Fruit fly (Drosophila melanogaster): Measurements from ENCODE around the gene CG33342.
A peak's percentile ranks its signal among the peaks of the same experiment; 100 is the strongest.

Gene CG33342

DNA sequence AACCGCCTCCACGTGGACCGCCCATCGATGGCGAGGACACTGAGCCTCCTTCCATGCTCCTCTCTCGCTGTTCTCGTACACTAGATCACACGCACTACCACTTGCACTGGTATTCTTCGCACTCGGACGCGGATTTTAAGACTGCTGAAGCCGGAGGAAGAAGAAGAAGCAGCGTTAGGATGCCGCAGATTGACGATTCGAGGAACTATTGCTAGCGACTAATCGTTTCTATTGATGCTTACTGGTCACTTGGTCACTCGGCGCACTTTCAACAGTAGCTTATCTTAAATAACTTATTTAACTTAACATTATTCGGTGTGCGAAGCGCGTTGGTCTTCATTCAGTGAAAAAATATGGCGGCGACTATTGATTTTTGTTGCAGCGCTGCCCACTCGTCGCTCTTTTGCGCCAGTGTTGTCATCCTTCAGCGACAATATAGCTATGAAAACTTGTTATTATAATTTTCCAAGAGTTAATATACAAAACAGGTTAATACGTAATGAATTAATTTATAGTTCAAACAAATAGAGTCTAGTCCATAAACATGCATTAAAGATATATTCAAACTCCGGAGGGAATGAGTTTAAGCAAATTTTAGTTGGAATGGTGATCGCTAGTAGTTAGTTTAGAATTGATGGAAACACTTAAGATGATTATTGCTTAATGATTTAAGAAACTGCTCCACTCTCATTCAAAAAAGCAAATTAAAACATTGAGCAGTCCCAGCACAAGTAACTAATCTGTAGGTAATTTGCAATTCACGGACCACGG, 28.1 kb upstream of the CG33342 start, which contains the start of the genes CG5746 and CG6454 (continued):
- no peak for TF ChIP-seq fd64A (GFP tag; optimal IDR thresholded peaks at IDR 0.05)
- no peak for TF ChIP-seq z (GFP tag; IDR thresholded peaks at IDR 0.05)
- TF ChIP-seq Antp (GFP tag; optimal IDR thresholded peaks at IDR 0.05) = peak; percentile 11
- TF ChIP-seq CG6765 (GFP tag; optimal IDR thresholded peaks at IDR 0.05) = peak; percentile 30
- 0 out of 2 replicates have a peak, but pooled peaks have one; percentile 19 for TF ChIP-seq E2f1 (GFP tag; IDR thresholded peaks at IDR 0.05)
- TF ChIP-seq CG6813 (GFP tag; optimal IDR thresholded peaks at IDR 0.05) = no peak
- TF ChIP-seq CG17912 (GFP tag; optimal IDR thresholded peaks at IDR 0.05) = no peak
- TF ChIP-seq chif (GFP tag; optimal IDR thresholded peaks at IDR 0.05) = peak in 1 of 2 experiments; percentile 47
- TF ChIP-seq Doc2 (GFP tag; IDR thresholded peaks at IDR 0.05) = no peak
- no peak for TF ChIP-seq CG16779 (GFP tag; IDR thresholded peaks at IDR 0.05)
- peak; percentile 54 for TF ChIP-seq CG17328 (GFP tag; IDR thresholded peaks at IDR 0.05)
- TF ChIP-seq ro (GFP tag; IDR thresholded peaks at IDR 0.05) = no peak
- TF ChIP-seq CG17568 (GFP tag; optimal IDR thresholded peaks at IDR 0.05) = no peak
- TF ChIP-seq dimm (GFP tag; IDR thresholded peaks at IDR 0.05) = no peak
- TF ChIP-seq CG12659 (GFP tag; optimal IDR thresholded peaks at IDR 0.05) = peak; percentile 83
- no peak for TF ChIP-seq gcm2 (GFP tag; optimal IDR thresholded peaks at IDR 0.05)
- TF ChIP-seq Ets65A (GFP tag) = peak; percentile 69
- peak; percentile 14 for TF ChIP-seq Dp (GFP tag; optimal IDR thresholded peaks at IDR 0.05)
- TF ChIP-seq CG17829 (tag; optimal IDR thresholded peaks at IDR 0.05) = peak; percentile 72
- TF ChIP-seq sisA (GFP tag; IDR thresholded peaks at IDR 0.05) = peak; percentile 26; the same call in 1 of the 2 replicates
- TF ChIP-seq ind (GFP tag; optimal IDR thresholded peaks at IDR 0.05) = no peak
- peak; percentile 28 for TF ChIP-seq Side (GFP tag; optimal IDR thresholded peaks at IDR 0.05)
- no peak for TF ChIP-seq gem (tag; optimal IDR thresholded peaks at IDR 0.05)
- TF ChIP-seq dpn (GFP tag; optimal IDR thresholded peaks at IDR 0.05) = peak; percentile 31 to 65
- TF ChIP-seq ken (GFP tag; IDR thresholded peaks at IDR 0.05) = no peak
- TF ChIP-seq MTF-1 (GFP tag; optimal IDR thresholded peaks at IDR 0.05; ENCODE audit: borderline replicate concordance) = no peak
- no peak for TF ChIP-seq Fer3 (tag; optimal IDR thresholded peaks at IDR 0.05)
- TF ChIP-seq D (optimal IDR thresholded peaks at IDR 0.05) = no peak
- TF ChIP-seq D (GFP tag; optimal IDR thresholded peaks at IDR 0.05) = no peak
- TF ChIP-seq CG9215 (GFP tag; IDR thresholded peaks at IDR 0.05) = peak; percentile 54
- peak; percentile 71 for TF ChIP-seq Dip3 (GFP tag; optimal IDR thresholded peaks at IDR 0.05)
- no peak for TF ChIP-seq BtbVII (GFP tag; optimal IDR thresholded peaks at IDR 0.05)
- TF ChIP-seq NC2α (GFP tag; optimal IDR thresholded peaks at IDR 0.05) = peak; percentile 29
- TF ChIP-seq mld (GFP tag; IDR thresholded peaks at IDR 0.05; ENCODE audit: partially characterized antibody) = no peak
- TF ChIP-seq row (GFP tag; IDR thresholded peaks at IDR 0.05) = peak; percentile 76
- TF ChIP-seq sr (GFP tag; IDR thresholded peaks at IDR 0.05) = no peak
- peak; percentile 19 for TF ChIP-seq cato (GFP tag; optimal IDR thresholded peaks at IDR 0.05; ENCODE audit: borderline replicate concordance)
- TF ChIP-seq Ssrp (tag; optimal IDR thresholded peaks at IDR 0.05) = peak; percentile 58
- TF ChIP-seq CG30403 (GFP tag; optimal IDR thresholded peaks at IDR 0.05) = peak; percentile 78
- TF ChIP-seq pnt (GFP tag; optimal IDR thresholded peaks at IDR 0.05) = peak; percentile 14
- peak; percentile 72 for TF ChIP-seq CG10267 (tag; optimal IDR thresholded peaks at IDR 0.05)
- peak; percentile 35 for TF ChIP-seq CG12744 (GFP tag; optimal IDR thresholded peaks at IDR 0.05)
- no peak for TF ChIP-seq CG12219 (GFP tag; optimal IDR thresholded peaks at IDR 0.05)
- TF ChIP-seq HLHmδ (GFP tag; optimal IDR thresholded peaks at IDR 0.05) = no peak
- TF ChIP-seq phol (tag; optimal IDR thresholded peaks at IDR 0.05) = peak; percentile 99
- peak; percentile 33; the same call in 1 of the 2 replicates for TF ChIP-seq CG32767 (GFP tag; IDR thresholded peaks at IDR 0.05)
- peak; percentile 53 for TF ChIP-seq CG13624 (GFP tag; optimal IDR thresholded peaks at IDR 0.05)
- peak; percentile 25 for TF ChIP-seq fd96Cb (tag; optimal IDR thresholded peaks at IDR 0.05)
- peak; percentile 12 for TF ChIP-seq CG1792 (GFP tag; optimal IDR thresholded peaks at IDR 0.05)
- peak; percentile 59 for TF ChIP-seq Tbp (GFP tag; optimal IDR thresholded peaks at IDR 0.05)

All from whole organism, embryonic.